Worm (Caenorhabditis elegans) whole organism, early embryonic: Measurements from ENCODE around the gene act-1.
A peak's percentile ranks its signal among the peaks of the same experiment; 100 is the strongest.

Source experiments
- B0310.2 ChIP-seq: sonication (generic microtip); optimal IDR thresholded peaks from 2 replicates; lab custom pipeline; 2016; ENCODE audit warnings: mild to moderate bottlenecking, missing genetic modification characterization, missing compliant biosample characterization
- F13C5.2 ChIP-seq: sonication (generic microtip); optimal IDR thresholded peaks from 2 replicates; lab custom pipeline; 2017; ENCODE audit warnings: mild to moderate bottlenecking, missing genetic modification characterization, inconsistent platforms, missing compliant biosample characterization
- aly-1 ChIP-seq: sonication (generic microtip); optimal IDR thresholded peaks from 2 replicates; lab custom pipeline; 2016; ENCODE audit warnings: missing genetic modification characterization, missing compliant biosample characterization
- ama-1 ChIP-seq: fragments of 150-350 bp; optimal IDR thresholded peaks from 2 replicates; lab custom pipeline; 2014
- ceh-13 ChIP-seq: fragments of 200-800 bp; sonication (Bioruptor generic); optimal IDR thresholded peaks from 2 replicates; lab custom pipeline; 2018; ENCODE audit warnings: mild to moderate bottlenecking, missing genetic modification characterization, missing compliant biosample characterization
- ceh-36 ChIP-seq: sonication (generic microtip); optimal IDR thresholded peaks from 2 replicates; lab custom pipeline; 2016; ENCODE audit warnings: missing genetic modification characterization, inconsistent platforms, missing compliant biosample characterization
- ets-7 ChIP-seq: sonication (generic microtip); optimal IDR thresholded peaks from 2 replicates; lab custom pipeline; 2016; ENCODE audit warnings: missing genotype, missing genetic modification characterization, missing compliant biosample characterization
- flt-1 ChIP-seq: fragments of 200-800 bp; sonication (Bioruptor generic); IDR thresholded peaks from 2 replicates; pipeline ENCODE4 v1.3.6; 2022; ENCODE audit warnings: missing genetic modification characterization, missing compliant biosample characterization
- hmbx-1 ChIP-seq: sonication (generic microtip); optimal IDR thresholded peaks from 2 replicates; lab custom pipeline; 2016; ENCODE audit warnings: mild to moderate bottlenecking, missing genetic modification characterization, missing compliant biosample characterization
- hmg-4 ChIP-seq: fragments of 200-800 bp; sonication (Bioruptor generic); optimal IDR thresholded peaks from 2 replicates; lab custom pipeline; 2018; ENCODE audit warnings: mild to moderate bottlenecking, missing genetic modification characterization, missing compliant biosample characterization
- hnd-1 ChIP-seq: sonication (generic microtip); optimal IDR thresholded peaks from 2 replicates; lab custom pipeline; 2016; ENCODE audit warnings: missing genetic modification characterization, missing compliant biosample characterization
- pes-1 ChIP-seq: fragments of 200-800 bp; sonication (Bioruptor generic); IDR thresholded peaks from 2 replicates; pipeline ENCODE4 v1.3.6; 2022; ENCODE audit warnings: missing genetic modification reagents, missing genetic modification characterization, missing compliant biosample characterization
- scrt-1 ChIP-seq: fragments of 200-800 bp; sonication (Bioruptor generic); IDR thresholded peaks from 2 replicates; pipeline ENCODE4 v1.3.6; 2022; ENCODE audit warnings: missing genetic modification characterization, missing compliant biosample characterization
- sea-1 ChIP-seq: fragments of 200-800 bp; sonication (Bioruptor generic); conservative IDR thresholded peaks from 2 replicates; pipeline ENCODE4 v1.3.6; 2022; ENCODE audit warnings: missing genetic modification characterization, missing compliant biosample characterization
- tbx-11 ChIP-seq: fragments of 200-800 bp; sonication (Bioruptor generic); IDR thresholded peaks from 2 replicates; pipeline ENCODE4 v1.3.6; 2022; ENCODE audit warnings: missing genetic modification characterization, missing compliant biosample characterization
- tbx-37 ChIP-seq: fragments of 200-800 bp; sonication (Bioruptor generic); conservative IDR thresholded peaks from 2 replicates; pipeline ENCODE4 v1.3.6; 2022; ENCODE audit warnings: missing genetic modification reagents, missing genetic modification characterization, missing compliant biosample characterization
- tra-4 ChIP-seq: sonication (generic microtip); optimal IDR thresholded peaks from 2 replicates; lab custom pipeline; 2017; ENCODE audit warnings: missing genetic modification characterization, missing compliant biosample characterization

The act-1 gene

ce11 chrV:11113607-11114006 lies 32.8 kb downstream of the act-1 start, which contains the start of gene math-33:
math-33 (plus strand) TSS chrV:11113907.
- TF ChIP-seq ceh-36 (tag; lab: Kevin White, UChicago) = no peak
- TF ChIP-seq tra-4 (tag; lab: Kevin White, UChicago) = no peak
- no peak for TF ChIP-seq ceh-13 (GFP tag; lab: Kevin White, UChicago)
- TF ChIP-seq aly-1 (tag; lab: Kevin White, UChicago) = no peak
- no peak for TF ChIP-seq hmg-4
- TF ChIP-seq tbx-11 (GFP tag; lab: Robert Waterston, UW) = no peak
- no peak for TF ChIP-seq sea-1 (GFP tag; lab: Robert Waterston, UW)
- no peak for TF ChIP-seq ama-1 (lab: Kevin White, UChicago)
- TF ChIP-seq ets-7 (tag; lab: Kevin White, UChicago) = no peak
- no peak for TF ChIP-seq scrt-1 (GFP tag; lab: Robert Waterston, UW)
- no peak for TF ChIP-seq flt-1 (GFP tag; lab: Robert Waterston, UW)
- TF ChIP-seq pes-1 = no peak
- TF ChIP-seq B0310.2 (tag; lab: Kevin White, UChicago) = no peak
- no peak for TF ChIP-seq F13C5.2 (tag; lab: Kevin White, UChicago)

ce11 chrV:11118179-11118725 lies 37.4 kb downstream of the act-1 start:
- TF ChIP-seq ets-7 (tag; lab: Kevin White, UChicago) = no peak
- TF ChIP-seq ceh-36 (tag; lab: Kevin White, UChicago) = no peak
- no peak for TF ChIP-seq B0310.2 (tag; lab: Kevin White, UChicago)
- TF ChIP-seq ama-1 (lab: Kevin White, UChicago) = no peak
- TF ChIP-seq hmbx-1 = no peak
- no peak for TF ChIP-seq scrt-1 (GFP tag; lab: Robert Waterston, UW)
- no peak for TF ChIP-seq tbx-37 (GFP tag; lab: Robert Waterston, UW)
- no peak for TF ChIP-seq F13C5.2 (tag; lab: Kevin White, UChicago)
- no peak for TF ChIP-seq ceh-13 (GFP tag; lab: Kevin White, UChicago)
- no peak for TF ChIP-seq tra-4 (tag; lab: Kevin White, UChicago)
- TF ChIP-seq sea-1 (GFP tag; lab: Robert Waterston, UW) = no peak
- TF ChIP-seq aly-1 (tag; lab: Kevin White, UChicago) = no peak
- TF ChIP-seq tbx-11 (GFP tag; lab: Robert Waterston, UW) = no peak
- no peak for TF ChIP-seq hmg-4
- no peak for TF ChIP-seq hnd-1 (tag; lab: Kevin White, UChicago)
- no peak for TF ChIP-seq flt-1 (GFP tag; lab: Robert Waterston, UW)
- no peak for TF ChIP-seq pes-1

ce11 chrV:11119294-11119755 lies 38.5 kb downstream of the act-1 start, which contains the start of gene scb-1:
scb-1 (minus strand) TSS chrV:11119705.
- TF ChIP-seq tbx-37 (GFP tag; lab: Robert Waterston, UW) (no peak), flt-1 (GFP tag; lab: Robert Waterston, UW) (no peak), tra-4 (tag; lab: Kevin White, UChicago) (no peak), ama-1 (lab: Kevin White, UChicago) (no peak), tbx-11 (GFP tag; lab: Robert Waterston, UW) (no peak), scrt-1 (GFP tag; lab: Robert Waterston, UW) (no peak)

DNA sequence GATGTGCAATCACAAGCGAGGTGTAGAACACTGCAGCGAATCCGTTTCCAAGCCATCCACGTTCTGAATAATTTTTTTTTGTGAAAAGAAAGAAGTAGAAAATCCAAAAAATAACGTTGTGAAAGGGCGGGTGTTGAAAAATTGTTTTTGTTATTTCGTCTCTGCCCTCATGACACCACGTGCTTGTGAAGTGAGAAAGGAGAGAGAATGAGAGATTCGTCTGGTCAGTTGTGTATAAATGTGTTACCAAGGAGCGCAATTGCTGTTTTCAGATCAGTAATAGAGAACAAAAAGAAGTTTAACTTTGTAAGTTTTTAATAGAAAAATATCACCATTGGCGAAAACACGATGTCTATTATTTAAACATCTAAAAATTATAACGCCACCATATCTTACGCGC lies 40.4 kb downstream of the act-1 start:
- no peak for TF ChIP-seq hmbx-1
- no peak for TF ChIP-seq hmg-4
- no peak for TF ChIP-seq hnd-1 (tag; lab: Kevin White, UChicago)
- no peak for TF ChIP-seq scrt-1 (GFP tag; lab: Robert Waterston, UW)
- no peak for TF ChIP-seq ceh-36 (tag; lab: Kevin White, UChicago)
- TF ChIP-seq tbx-37 (GFP tag; lab: Robert Waterston, UW) = no peak
- no peak for TF ChIP-seq pes-1
- no peak for TF ChIP-seq F13C5.2 (tag; lab: Kevin White, UChicago)
- TF ChIP-seq B0310.2 (tag; lab: Kevin White, UChicago) = no peak
- TF ChIP-seq tbx-11 (GFP tag; lab: Robert Waterston, UW) = no peak
- TF ChIP-seq ets-7 (tag; lab: Kevin White, UChicago) = no peak
- no peak for TF ChIP-seq tra-4 (tag; lab: Kevin White, UChicago)
- no peak for TF ChIP-seq flt-1 (GFP tag; lab: Robert Waterston, UW)
- no peak for TF ChIP-seq sea-1 (GFP tag; lab: Robert Waterston, UW)
- no peak for TF ChIP-seq ama-1 (lab: Kevin White, UChicago)
- no peak for TF ChIP-seq ceh-13 (GFP tag; lab: Kevin White, UChicago)
- no peak for TF ChIP-seq aly-1 (tag; lab: Kevin White, UChicago)

DNA sequence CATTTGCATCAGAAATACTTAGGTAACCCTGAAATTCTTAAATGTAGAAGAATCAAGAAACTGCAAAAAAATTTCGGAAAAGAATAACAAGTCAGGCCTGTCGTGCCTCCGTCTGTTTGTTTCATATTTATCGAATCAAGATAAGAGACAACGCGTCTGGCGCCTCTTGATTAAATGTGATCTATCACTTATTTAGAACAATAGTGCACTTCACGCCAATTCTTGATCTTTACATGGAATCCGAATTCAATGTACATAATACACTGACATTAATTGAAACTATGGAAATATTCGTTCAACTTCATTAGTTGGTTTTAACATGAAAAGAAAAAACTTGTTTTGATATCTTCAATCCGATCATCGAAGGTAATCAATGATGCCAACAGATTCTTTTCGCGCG lies 41.6 kb downstream of the act-1 start, which contains the start of gene mboa-2:
Gene mboa-2 (minus strand): TSS at position 28 of the 400 bp plus-strand sequence.
- TF ChIP-seq aly-1 (tag; lab: Kevin White, UChicago) (no peak), ceh-13 (GFP tag; lab: Kevin White, UChicago) (no peak), F13C5.2 (tag; lab: Kevin White, UChicago) (no peak), tbx-37 (GFP tag; lab: Robert Waterston, UW) (no peak), ets-7 (tag; lab: Kevin White, UChicago) (no peak), hnd-1 (tag; lab: Kevin White, UChicago) (no peak), pes-1 (no peak), ceh-36 (tag; lab: Kevin White, UChicago) (no peak), hmbx-1 (no peak), ama-1 (lab: Kevin White, UChicago) (no peak), flt-1 (GFP tag; lab: Robert Waterston, UW) (no peak), sea-1 (GFP tag; lab: Robert Waterston, UW) (no peak), tra-4 (tag; lab: Kevin White, UChicago) (no peak), hmg-4 (no peak), scrt-1 (GFP tag; lab: Robert Waterston, UW) (no peak), B0310.2 (tag; lab: Kevin White, UChicago) (no peak), tbx-11 (GFP tag; lab: Robert Waterston, UW) (no peak)

- TF ChIP-seq tbx-37 (GFP tag; lab: Robert Waterston, UW) = peak; percentile 76; the same call in 1 of the 2 replicates
- TF ChIP-seq hnd-1 (tag; lab: Kevin White, UChicago) = no peak
- TF ChIP-seq ama-1 (lab: Kevin White, UChicago) = no peak
- no peak for TF ChIP-seq scrt-1 (GFP tag; lab: Robert Waterston, UW)
- peak; percentile 38 for TF ChIP-seq hmg-4
- TF ChIP-seq ceh-13 (GFP tag; lab: Kevin White, UChicago) = no peak
- TF ChIP-seq B0310.2 (tag; lab: Kevin White, UChicago) = no peak
- TF ChIP-seq flt-1 (GFP tag; lab: Robert Waterston, UW) = no peak
- TF ChIP-seq ets-7 (tag; lab: Kevin White, UChicago) = no peak
- TF ChIP-seq hmbx-1 = no peak
- TF ChIP-seq ceh-36 (tag; lab: Kevin White, UChicago) = no peak
- no peak for TF ChIP-seq tra-4 (tag; lab: Kevin White, UChicago)
- 0 out of 2 replicates have a peak, but pooled peaks have one; percentile 36 for TF ChIP-seq tbx-11 (GFP tag; lab: Robert Waterston, UW)
- TF ChIP-seq aly-1 (tag; lab: Kevin White, UChicago) = no peak
- TF ChIP-seq pes-1 = no peak
- no peak for TF ChIP-seq sea-1 (GFP tag; lab: Robert Waterston, UW)
- TF ChIP-seq F13C5.2 (tag; lab: Kevin White, UChicago) = peak; percentile 36
These were observed 43.0 kb downstream of the act-1 start, which contains the start of the genes atp-5 and lmtr-3 for ce11 chrV:11123817-11124337. atp-5 (minus strand) TSS chrV:11123867. lmtr-3 (plus strand) TSS chrV:11124186.
